Fruit fly (Drosophila melanogaster): Measurements from ENCODE around the gene IKKbeta.

The IKKbeta gene

DNA sequence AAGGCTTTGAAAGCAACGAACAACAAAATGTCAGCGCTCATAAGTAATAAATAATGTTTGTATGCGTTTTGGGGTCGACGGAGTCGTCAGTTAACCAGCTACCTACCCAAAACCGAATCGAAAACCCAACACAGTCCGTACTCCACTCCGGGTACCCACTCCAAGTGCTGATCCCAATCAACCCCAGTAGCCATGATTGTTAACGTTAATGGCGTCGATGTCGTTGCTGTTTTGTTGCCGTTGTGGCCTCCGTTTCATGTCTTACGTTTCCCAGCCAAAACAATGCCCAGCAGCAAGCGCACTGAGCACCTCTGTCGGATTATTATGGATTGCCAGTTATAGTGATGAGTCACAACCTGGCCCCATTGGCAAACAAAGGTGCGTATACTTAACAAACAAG, 40.2 kb downstream of the IKKbeta start, which contains the start of gene GATAe:
GATAe (plus strand) TSS at position 76 of the 400 bp plus-strand sequence.
- TF ChIP-seq ttk (optimal IDR thresholded peaks at IDR 0.05) (no peak), insv (optimal IDR thresholded peaks at IDR 0.05) (no peak), psq (optimal IDR thresholded peaks at IDR 0.05) (no peak), Myc (optimal IDR thresholded peaks at IDR 0.05) (no peak), h (optimal IDR thresholded peaks at IDR 0.05) (no peak), Sin3A (optimal IDR thresholded peaks at IDR 0.05) (no peak)

DNA sequence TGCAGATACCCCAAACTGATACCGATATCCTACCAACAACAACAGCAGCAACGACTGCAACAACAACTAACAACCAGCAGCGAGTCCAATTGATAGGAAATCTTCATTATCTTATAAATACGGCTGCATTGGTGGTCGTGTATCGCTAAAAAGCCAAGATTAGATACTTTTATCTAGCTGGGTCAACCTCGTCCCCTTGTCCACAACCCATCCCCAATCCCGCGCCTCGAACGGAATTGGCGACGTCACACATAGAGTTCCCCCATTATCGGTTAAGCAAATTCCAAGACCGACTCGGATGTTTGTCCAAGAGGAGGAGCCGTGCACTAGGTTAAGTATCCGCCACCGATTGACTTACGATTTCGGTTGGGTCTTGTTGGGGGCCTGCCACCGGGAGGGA, 40.9 kb downstream of the IKKbeta start:
- no peak for TF ChIP-seq Myc (optimal IDR thresholded peaks at IDR 0.05)
- no peak for TF ChIP-seq psq (optimal IDR thresholded peaks at IDR 0.05)
- TF ChIP-seq Sin3A (optimal IDR thresholded peaks at IDR 0.05) = no peak
- TF ChIP-seq insv (optimal IDR thresholded peaks at IDR 0.05) = no peak
- no peak for TF ChIP-seq ttk (optimal IDR thresholded peaks at IDR 0.05)
- no peak for TF ChIP-seq h (optimal IDR thresholded peaks at IDR 0.05)

DNA sequence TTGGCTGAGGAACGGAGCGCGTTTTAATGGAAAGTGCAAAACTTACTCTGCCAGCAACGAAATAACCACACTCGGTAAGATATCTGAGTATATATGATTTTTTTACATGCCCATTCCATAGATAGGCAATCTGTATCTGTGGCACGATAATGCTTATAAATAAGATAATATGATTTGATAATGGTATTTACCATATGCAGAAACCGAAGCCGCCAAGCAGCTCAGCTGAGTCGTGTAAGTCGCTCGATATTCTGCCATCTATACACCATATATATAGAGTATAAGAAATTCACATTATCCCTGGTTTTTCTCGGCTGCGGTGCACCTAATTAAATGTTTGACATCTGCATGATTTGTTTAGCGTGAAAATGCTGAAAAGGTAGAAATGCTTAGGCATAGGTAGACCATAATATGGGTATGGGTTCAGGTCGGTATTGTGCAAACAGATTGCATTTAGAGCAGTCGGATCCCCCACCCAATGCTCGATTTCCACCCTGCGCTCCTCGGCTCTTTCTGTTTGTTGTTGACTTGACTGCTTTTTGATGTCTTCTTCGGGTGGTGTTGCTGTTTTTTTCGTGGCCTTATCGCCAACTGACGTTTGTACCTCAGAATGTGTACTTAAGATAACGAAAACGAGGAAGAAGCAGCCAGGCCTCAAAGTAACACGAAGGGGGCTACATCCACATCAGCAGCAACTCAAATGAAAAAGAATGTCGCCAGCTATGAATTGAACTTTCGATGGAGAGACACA, 42.2 kb downstream of the IKKbeta start:
- TF ChIP-seq Myc (optimal IDR thresholded peaks at IDR 0.05) (no peak), psq (optimal IDR thresholded peaks at IDR 0.05) (no peak), insv (optimal IDR thresholded peaks at IDR 0.05) (no peak), ttk (optimal IDR thresholded peaks at IDR 0.05) (no peak), Sin3A (optimal IDR thresholded peaks at IDR 0.05) (no peak), h (optimal IDR thresholded peaks at IDR 0.05) (no peak)

DNA sequence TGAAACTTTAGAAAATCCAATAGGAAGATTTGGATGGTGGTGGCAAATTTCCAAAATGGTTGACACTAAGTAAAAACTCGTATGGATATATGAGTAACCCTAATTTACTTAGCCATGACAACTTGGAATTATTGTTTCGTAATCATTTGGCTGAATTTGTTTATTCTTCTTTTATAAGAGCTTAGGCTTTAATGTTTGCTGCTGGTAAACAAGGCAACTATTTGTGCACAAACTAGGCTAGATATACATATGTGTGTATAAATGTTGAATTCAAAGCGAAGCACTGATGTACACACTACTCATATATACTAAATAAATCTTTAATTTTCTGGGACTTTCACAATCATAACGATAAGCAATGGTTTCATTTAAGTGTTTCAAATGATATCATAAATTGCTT, 43.3 kb downstream of the IKKbeta start:
- TF ChIP-seq ttk (optimal IDR thresholded peaks at IDR 0.05) (no peak), h (optimal IDR thresholded peaks at IDR 0.05) (no peak), Sin3A (optimal IDR thresholded peaks at IDR 0.05) (no peak), Myc (optimal IDR thresholded peaks at IDR 0.05) (no peak), psq (optimal IDR thresholded peaks at IDR 0.05) (no peak), insv (optimal IDR thresholded peaks at IDR 0.05) (no peak)

DNA sequence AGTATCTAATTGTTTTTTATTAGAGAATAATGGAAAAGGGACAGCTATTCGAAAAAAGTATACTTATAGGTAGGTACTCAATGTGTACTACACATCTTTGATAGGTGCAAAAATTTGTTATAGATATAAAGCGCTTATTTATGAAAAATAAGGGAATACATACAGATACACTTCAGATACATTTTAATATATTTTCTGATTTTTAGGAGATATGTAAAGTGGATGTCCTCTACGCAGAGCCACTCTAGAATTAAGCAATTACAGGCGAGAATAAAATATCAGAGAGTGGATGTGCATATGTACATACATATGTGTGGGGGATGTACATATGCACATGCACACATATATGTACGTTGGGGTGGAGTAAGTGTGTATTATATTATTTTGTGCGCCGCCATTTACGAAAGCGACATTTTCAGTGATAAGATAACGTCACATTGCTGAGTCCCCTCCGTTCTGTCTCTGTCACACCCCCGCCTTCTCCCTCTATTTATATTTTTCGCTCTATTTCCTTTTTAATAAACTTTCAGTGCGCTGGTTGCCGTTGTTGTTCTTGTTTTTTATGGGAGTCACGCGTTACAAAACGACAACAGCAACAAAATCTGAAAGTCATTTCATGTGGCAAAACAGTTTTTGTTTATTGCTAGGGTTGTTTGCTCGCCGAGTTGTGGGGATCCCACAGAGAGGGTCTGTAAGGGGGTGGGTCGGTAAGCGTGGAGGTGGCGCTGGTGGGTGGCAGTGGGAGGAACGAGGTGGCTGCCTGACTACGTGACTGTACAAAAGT, 44.3 kb downstream of the IKKbeta start:
- no peak for TF ChIP-seq insv (optimal IDR thresholded peaks at IDR 0.05)
- no peak for TF ChIP-seq Myc (optimal IDR thresholded peaks at IDR 0.05)
- TF ChIP-seq psq (optimal IDR thresholded peaks at IDR 0.05) = no peak
- no peak for TF ChIP-seq h (optimal IDR thresholded peaks at IDR 0.05)
- TF ChIP-seq ttk (optimal IDR thresholded peaks at IDR 0.05) = no peak
- no peak for TF ChIP-seq Sin3A (optimal IDR thresholded peaks at IDR 0.05)

DNA sequence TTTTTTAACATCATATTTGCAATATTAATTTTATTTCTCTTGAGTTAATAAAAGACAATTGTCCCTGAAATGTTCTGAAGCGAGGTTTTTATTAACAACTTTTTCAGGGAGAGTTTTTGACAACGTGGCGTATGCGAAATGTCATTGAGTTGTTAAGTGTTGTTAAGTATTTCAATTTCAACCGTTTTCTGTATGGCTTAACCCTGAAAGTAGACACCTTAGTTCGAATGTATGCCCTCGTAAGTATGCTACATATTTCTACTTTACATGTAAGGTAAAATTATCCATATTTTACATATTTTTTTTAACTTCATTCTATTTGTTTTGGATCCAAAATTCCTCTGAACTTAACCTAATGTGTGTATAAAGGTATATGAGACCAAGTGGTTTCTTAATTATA, 45.2 kb downstream of the IKKbeta start:
- TF ChIP-seq Myc (optimal IDR thresholded peaks at IDR 0.05) (no peak), insv (optimal IDR thresholded peaks at IDR 0.05) (no peak), Sin3A (optimal IDR thresholded peaks at IDR 0.05) (no peak), psq (optimal IDR thresholded peaks at IDR 0.05) (no peak), h (optimal IDR thresholded peaks at IDR 0.05) (no peak), ttk (optimal IDR thresholded peaks at IDR 0.05) (no peak)

DNA sequence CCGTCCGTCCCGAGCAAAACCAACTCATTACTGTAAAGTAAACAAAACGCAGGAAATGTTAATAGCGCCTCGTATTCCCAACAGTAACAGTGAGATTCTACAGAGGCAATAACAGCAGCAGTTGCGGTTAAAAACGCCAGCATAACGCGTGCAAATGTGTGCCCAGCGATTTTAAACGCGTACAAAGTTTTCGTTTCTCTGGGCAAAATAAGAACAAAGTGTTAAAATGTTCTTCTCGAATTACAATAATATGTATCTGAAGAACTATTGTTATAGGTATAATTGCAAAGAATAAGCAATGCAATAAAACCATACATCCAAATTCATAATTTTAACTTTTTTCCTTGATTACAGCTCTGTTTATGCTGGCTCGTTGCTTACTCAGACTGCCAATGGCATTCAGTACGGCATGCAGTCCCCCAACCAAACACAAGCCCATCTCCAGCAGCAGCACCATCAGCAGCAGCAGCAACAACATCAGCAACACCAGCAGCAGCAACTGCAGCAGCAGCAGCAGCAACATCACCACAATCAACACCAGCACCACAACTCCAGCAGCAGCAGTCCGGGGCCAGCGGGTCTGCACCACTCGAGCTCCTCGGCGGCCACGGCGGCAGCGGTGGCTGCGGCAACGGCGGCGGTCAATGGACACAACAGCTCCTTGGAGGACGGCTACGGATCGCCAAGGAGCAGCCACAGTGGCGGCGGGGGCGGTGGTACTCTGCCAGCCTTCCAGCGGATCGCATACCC, 50.1 kb downstream of the IKKbeta start:
- TF ChIP-seq psq (optimal IDR thresholded peaks at IDR 0.05) = no peak
- TF ChIP-seq insv (optimal IDR thresholded peaks at IDR 0.05) = no peak
- TF ChIP-seq Myc (optimal IDR thresholded peaks at IDR 0.05) = no peak
- TF ChIP-seq Sin3A (optimal IDR thresholded peaks at IDR 0.05) = no peak

Measured in Kc167 (cell line).